In genomic region chr3R:10852232-10852774, dm6 we compare ENCODE assay signal across 1 fruit fly cellular context.
A peak's percentile ranks its signal among the peaks of the same experiment; 100 is the strongest.
TF ChIP-seq lines count a peak whose summit lies in the region.

CG4565 (plus strand) TSS chr3R:10852724.

TF ChIP-seq in whole organism, embryonic, 481 proteins besides CTCF, POLR2A, EP300 and RAD21 (continued from another document):
- TF ChIP-seq CoRest (tag; optimal IDR thresholded peaks at IDR 0.05; lab: Kevin White, UChicago) (peak; percentile 10), CG34224 (GFP tag; IDR thresholded peaks at IDR 0.05; lab: Robert Waterston, UW; ENCODE audit: partially characterized antibody) (peak; percentile 51; the same call in 1 of the 3 replicates), chm (GFP tag; IDR thresholded peaks at IDR 0.05; lab: Robert Waterston, UW) (peak; percentile 53; the same call in 1 of the 2 replicates), Bgb (GFP tag; IDR thresholded peaks at IDR 0.05; lab: Robert Waterston, UW; ENCODE audit: partially characterized antibody) (peak; percentile 29; the same call in 1 of the 2 replicates), Nf-YB (GFP tag; optimal IDR thresholded peaks at IDR 0.05; lab: Kevin White, UChicago) (peak; percentile 79), fu2 (GFP tag; optimal IDR thresholded peaks at IDR 0.05; lab: Kevin White, UChicago) (no peak), pnt (GFP tag; optimal IDR thresholded peaks at IDR 0.05; lab: Kevin White, UChicago) (no peak), CG2120 (GFP tag; optimal IDR thresholded peaks at IDR 0.05; lab: Kevin White, UChicago) (no peak), Hsf (GFP tag; optimal IDR thresholded peaks at IDR 0.05; lab: Kevin White, UChicago) (no peak), zf30C (GFP tag; optimal IDR thresholded peaks at IDR 0.05; lab: Kevin White, UChicago) (peak; percentile 9), Ravus (GFP tag; IDR thresholded peaks at IDR 0.05; lab: Robert Waterston, UW) (no peak), slbo (GFP tag; IDR thresholded peaks at IDR 0.05; lab: Robert Waterston, UW) (no peak), CG13624 (GFP tag; optimal IDR thresholded peaks at IDR 0.05; lab: Kevin White, UChicago) (no peak), sima (GFP tag; optimal IDR thresholded peaks at IDR 0.05; lab: Kevin White, UChicago) (no peak), MESR4 (GFP tag; optimal IDR thresholded peaks at IDR 0.05; lab: Kevin White, UChicago) (no peak), CG15514 (GFP tag; optimal IDR thresholded peaks at IDR 0.05; lab: Kevin White, UChicago) (peak; percentile 87), kni (GFP tag; optimal IDR thresholded peaks at IDR 0.05; lab: Kevin White, UChicago) (peak; percentile 49), CG8924 (tag; optimal IDR thresholded peaks at IDR 0.05; lab: Kevin White, UChicago) (no peak), CrebB (tag; optimal IDR thresholded peaks at IDR 0.05; lab: Kevin White, UChicago) (peak; percentile 1), hbn (GFP tag; IDR thresholded peaks at IDR 0.05; lab: Robert Waterston, UW; ENCODE audit: partially characterized antibody) (no peak), CG17802 (tag; optimal IDR thresholded peaks at IDR 0.05; lab: Kevin White, UChicago) (no peak), CG13296 (GFP tag; optimal IDR thresholded peaks at IDR 0.05; lab: Kevin White, UChicago) (peak; percentile 27), Hr39 (optimal IDR thresholded peaks at IDR 0.05; lab: Kevin White, UChicago) (no peak), nom (GFP tag; optimal IDR thresholded peaks at IDR 0.05; lab: Kevin White, UChicago) (peak; percentile 9), sug (tag; optimal IDR thresholded peaks at IDR 0.05; lab: Kevin White, UChicago) (peak; percentile 7), ERR (GFP tag; optimal IDR thresholded peaks at IDR 0.05; lab: Kevin White, UChicago) (no peak), gt (GFP tag; IDR thresholded peaks at IDR 0.05; lab: Robert Waterston, UW) (no peak), CG10321 (GFP tag; IDR thresholded peaks at IDR 0.05; lab: Robert Waterston, UW) (no peak), CG3407 (GFP tag; optimal IDR thresholded peaks at IDR 0.05; lab: Kevin White, UChicago) (no peak), CG16815 (GFP tag; optimal IDR thresholded peaks at IDR 0.05; lab: Kevin White, UChicago) (no peak), gce (GFP tag; IDR thresholded peaks at IDR 0.05; lab: Robert Waterston, UW) (no peak), chif (GFP tag; optimal IDR thresholded peaks at IDR 0.05; lab: Kevin White, UChicago) (no peak), Hmr (GFP tag; optimal IDR thresholded peaks at IDR 0.05; lab: Kevin White, UChicago) (peak; percentile 31), dmrt99B (tag; optimal IDR thresholded peaks at IDR 0.05; lab: Kevin White, UChicago) (no peak), da (GFP tag; optimal IDR thresholded peaks at IDR 0.05; lab: Kevin White, UChicago) (no peak), CG10959 (GFP tag; IDR thresholded peaks at IDR 0.05; lab: Robert Waterston, UW) (no peak), CG12104 (GFP tag; optimal IDR thresholded peaks at IDR 0.05; lab: Kevin White, UChicago) (no peak), CG7987 (GFP tag; optimal IDR thresholded peaks at IDR 0.05; lab: Kevin White, UChicago) (peak; percentile 31), CG9797 (GFP tag; optimal IDR thresholded peaks at IDR 0.05; lab: Kevin White, UChicago) (peak; percentile 34), Gsc (GFP tag; IDR thresholded peaks at IDR 0.05; lab: Robert Waterston, UW) (no peak), CG18262 (tag; optimal IDR thresholded peaks at IDR 0.05; lab: Kevin White, UChicago) (no peak), CG6654 (GFP tag; optimal IDR thresholded peaks at IDR 0.05; lab: Kevin White, UChicago) (no peak), C15 (GFP tag; IDR thresholded peaks at IDR 0.05; lab: Robert Waterston, UW) (no peak), Ada2b (GFP tag; IDR thresholded peaks at IDR 0.05; lab: Robert Waterston, UW) (no peak), Six4 (GFP tag; optimal IDR thresholded peaks at IDR 0.05; lab: Kevin White, UChicago) (no peak), Atf6 (GFP tag; IDR thresholded peaks at IDR 0.05; lab: Robert Waterston, UW) (peak; percentile 33; the same call in 1 of the 2 replicates), CG31224 (GFP tag; IDR thresholded peaks at IDR 0.05; lab: Robert Waterston, UW) (peak; percentile 99), CG8089 (GFP tag; optimal IDR thresholded peaks at IDR 0.05; lab: Kevin White, UChicago) (no peak), stwl (tag; optimal IDR thresholded peaks at IDR 0.05; lab: Kevin White, UChicago) (peak; percentile 76), crol (GFP tag; IDR thresholded peaks at IDR 0.05; lab: Robert Waterston, UW) (peak; percentile 63; the same call in 1 of the 2 replicates), CG8281 (tag; optimal IDR thresholded peaks at IDR 0.05; lab: Kevin White, UChicago) (no peak), fd96Cb (tag; optimal IDR thresholded peaks at IDR 0.05; lab: Kevin White, UChicago) (no peak), fru (optimal IDR thresholded peaks at IDR 0.05; lab: Kevin White, UChicago) (no peak), CG13123 (GFP tag; optimal IDR thresholded peaks at IDR 0.05; lab: Kevin White, UChicago) (no peak), ara (GFP tag; IDR thresholded peaks at IDR 0.05; lab: Robert Waterston, UW) (no peak), Med (GFP tag; lab: Kevin White, UChicago) (peak; percentile 74), CG9215 (GFP tag; IDR thresholded peaks at IDR 0.05; lab: Robert Waterston, UW) (no peak), trh (GFP tag; optimal IDR thresholded peaks at IDR 0.05; lab: Kevin White, UChicago) (no peak), H15 (GFP tag; IDR thresholded peaks at IDR 0.05; lab: Robert Waterston, UW) (no peak), CG13287 (GFP tag; IDR thresholded peaks at IDR 0.05; lab: Robert Waterston, UW; ENCODE audit: partially characterized antibody) (peak; percentile 45), grn (GFP tag; optimal IDR thresholded peaks at IDR 0.05; lab: Kevin White, UChicago) (peak; percentile 62), CG8765 (GFP tag; IDR thresholded peaks at IDR 0.05; lab: Robert Waterston, UW) (no peak), psq (GFP tag; optimal IDR thresholded peaks at IDR 0.05; lab: Kevin White, UChicago) (no peak), CG14441 (GFP tag; IDR thresholded peaks at IDR 0.05; lab: Robert Waterston, UW) (no peak), shn (GFP tag; optimal IDR thresholded peaks at IDR 0.05; lab: Kevin White, UChicago) (no peak), otp (GFP tag; IDR thresholded peaks at IDR 0.05; lab: Robert Waterston, UW) (no peak), ci (GFP tag; IDR thresholded peaks at IDR 0.05; lab: Robert Waterston, UW) (no peak), CG1529 (GFP tag; optimal IDR thresholded peaks at IDR 0.05; lab: Kevin White, UChicago) (no peak), CG1603 (tag; optimal IDR thresholded peaks at IDR 0.05; lab: Kevin White, UChicago) (peak; percentile 44), lov (optimal IDR thresholded peaks at IDR 0.05; lab: Kevin White, UChicago) (no peak), lov (GFP tag; IDR thresholded peaks at IDR 0.05; lab: Robert Waterston, UW) (no peak), pzg (GFP tag; optimal IDR thresholded peaks at IDR 0.05; lab: Kevin White, UChicago) (peak; percentile 45), Atf3 (GFP tag; optimal IDR thresholded peaks at IDR 0.05; lab: Kevin White, UChicago) (no peak), Hr78 (GFP tag; optimal IDR thresholded peaks at IDR 0.05; lab: Kevin White, UChicago) (no peak), Ets65A (GFP tag; lab: Kevin White, UChicago) (no peak), Dbx (GFP tag; IDR thresholded peaks at IDR 0.05; lab: Robert Waterston, UW) (no peak), MBD-R2 (GFP tag; IDR thresholded peaks at IDR 0.05; lab: Robert Waterston, UW) (0 out of 2 replicates have a peak, but pooled peaks have one; percentile 21), Usf (GFP tag; optimal IDR thresholded peaks at IDR 0.05; lab: Kevin White, UChicago) (no peak), CG9932 (GFP tag; IDR thresholded peaks at IDR 0.05; lab: Robert Waterston, UW) (no peak), run (tag; optimal IDR thresholded peaks at IDR 0.05; lab: Kevin White, UChicago) (no peak), oc (tag; optimal IDR thresholded peaks at IDR 0.05; lab: Kevin White, UChicago) (no peak), Fer2 (tag; optimal IDR thresholded peaks at IDR 0.05; lab: Kevin White, UChicago) (no peak), H2.0 (GFP tag; IDR thresholded peaks at IDR 0.05; lab: Robert Waterston, UW) (no peak), Camta (GFP tag; optimal IDR thresholded peaks at IDR 0.05; lab: Kevin White, UChicago) (no peak), ttk (GFP tag; IDR thresholded peaks at IDR 0.05; lab: Robert Waterston, UW) (no peak; the same call in 1 of the 2 replicates), CG15269 (tag; optimal IDR thresholded peaks at IDR 0.05; lab: Kevin White, UChicago) (no peak), gfzf (GFP tag; optimal IDR thresholded peaks at IDR 0.05; lab: Kevin White, UChicago) (peak; percentile 68), CG9609 (GFP tag; optimal IDR thresholded peaks at IDR 0.05; lab: Kevin White, UChicago) (no peak), Opbp (GFP tag; IDR thresholded peaks at IDR 0.05; lab: Robert Waterston, UW; ENCODE audit: partially characterized antibody) (peak; percentile 63; the same call in 2 of the 3 replicates), CG8944 (GFP tag; optimal IDR thresholded peaks at IDR 0.05; lab: Kevin White, UChicago) (no peak), Oaz (GFP tag; IDR thresholded peaks at IDR 0.05; lab: Robert Waterston, UW) (no peak), CG10431 (GFP tag; optimal IDR thresholded peaks at IDR 0.05; lab: Kevin White, UChicago) (no peak), cwo (GFP tag; optimal IDR thresholded peaks at IDR 0.05; lab: Kevin White, UChicago) (no peak), YL-1 (GFP tag; optimal IDR thresholded peaks at IDR 0.05; lab: Kevin White, UChicago) (no peak), Pdp1 (GFP tag; optimal IDR thresholded peaks at IDR 0.05; lab: Kevin White, UChicago) (peak in 1 of 2 experiments; percentile 82), Lhr (GFP tag; optimal IDR thresholded peaks at IDR 0.05; lab: Kevin White, UChicago) (peak; percentile 93), CG12071 (GFP tag; optimal IDR thresholded peaks at IDR 0.05; lab: Kevin White, UChicago) (no peak), hb (GFP tag; IDR thresholded peaks at IDR 0.05; lab: Robert Waterston, UW; ENCODE audit: partially characterized antibody) (0 out of 3 replicates have a peak, but pooled peaks have one; percentile 19), fd102C (GFP tag; optimal IDR thresholded peaks at IDR 0.05; lab: Kevin White, UChicago) (no peak), Trl (optimal IDR thresholded peaks at IDR 0.05; lab: Kevin White, UChicago) (no peak), Trl (GFP tag; optimal IDR thresholded peaks at IDR 0.05; lab: Kevin White, UChicago) (no peak), CG30403 (GFP tag; optimal IDR thresholded peaks at IDR 0.05; lab: Kevin White, UChicago) (no peak), Hand (GFP tag; optimal IDR thresholded peaks at IDR 0.05; lab: Kevin White, UChicago) (no peak), nerfin-1 (tag; optimal IDR thresholded peaks at IDR 0.05; lab: Kevin White, UChicago) (peak; percentile 32)
